Worm (Caenorhabditis elegans) whole organism, late embryonic: ENCODE data around the gene dnj-1.
A peak's percentile ranks its signal among the peaks of the same experiment; 100 is the strongest.

Source experiments
- C08G9.2 ChIP-seq: sonication (generic microtip); optimal IDR thresholded peaks from 2 replicates; lab custom pipeline; 2016; ENCODE audit warnings: mild to moderate bottlenecking, missing genetic modification characterization, moderate library complexity, missing compliant biosample characterization
- F13H6.1 ChIP-seq: sonication (generic microtip); optimal IDR thresholded peaks from 2 replicates; lab custom pipeline; 2016; ENCODE audit warnings: missing genetic modification characterization, missing compliant biosample characterization
- K02D7.2 ChIP-seq: sonication (generic microtip); optimal IDR thresholded peaks from 2 replicates; lab custom pipeline; 2017; ENCODE audit warnings: mild to moderate bottlenecking, missing genetic modification characterization, missing compliant biosample characterization
- K09A11.1 ChIP-seq: sonication (generic microtip); optimal IDR thresholded peaks from 2 replicates; lab custom pipeline; 2017; ENCODE audit warnings: antibody characterized with exemption, mild to moderate bottlenecking, missing genetic modification characterization, missing compliant biosample characterization; ENCODE audit not compliant: insufficient read depth
- Y22D7AL.16 ChIP-seq: sonication (generic microtip); optimal IDR thresholded peaks from 2 replicates; lab custom pipeline; 2016; ENCODE audit warnings: missing genetic modification characterization, missing compliant biosample characterization
- ceh-14 ChIP-seq: sonication (generic microtip); optimal IDR thresholded peaks from 2 replicates; lab custom pipeline; 2016; ENCODE audit warnings: missing genotype, missing genetic modification characterization, missing compliant biosample characterization
- ceh-2 ChIP-seq: sonication (generic microtip); optimal IDR thresholded peaks from 2 replicates; lab custom pipeline; 2016; ENCODE audit warnings: missing genotype, missing genetic modification characterization, missing compliant biosample characterization
- ceh-30 ChIP-seq: fragments of 150-350 bp; optimal IDR thresholded peaks from 2 replicates; lab custom pipeline; 2014; ENCODE audit warnings: missing biosample characterization, missing genetic modification characterization
- ceh-31 ChIP-seq: sonication (generic microtip); optimal IDR thresholded peaks from 2 replicates; lab custom pipeline; 2016; ENCODE audit warnings: missing genetic modification characterization, missing compliant biosample characterization
- ceh-45 ChIP-seq: fragments of 200-800 bp; sonication (Bioruptor generic); IDR thresholded peaks from 2 replicates; pipeline ENCODE4 v1.3.6; 2022; ENCODE audit warnings: missing genetic modification reagents, missing genetic modification characterization, missing compliant biosample characterization
- ceh-6 ChIP-seq: fragments of 200-800 bp; sonication (Bioruptor generic); optimal IDR thresholded peaks from 2 replicates; lab custom pipeline; 2018; ENCODE audit warnings: mild to moderate bottlenecking, missing genetic modification characterization, missing compliant biosample characterization
- elt-4 ChIP-seq: sonication (generic microtip); optimal IDR thresholded peaks from 2 replicates; lab custom pipeline; 2016; ENCODE audit warnings: missing genetic modification characterization, missing compliant biosample characterization
- ets-4 ChIP-seq: sonication (generic microtip); optimal IDR thresholded peaks from 2 replicates; lab custom pipeline; 2016; ENCODE audit warnings: missing genetic modification characterization, missing compliant biosample characterization
- fax-1 ChIP-seq: sonication (generic microtip); optimal IDR thresholded peaks from 2 replicates; lab custom pipeline; 2016; ENCODE audit warnings: missing genotype, missing genetic modification characterization, missing compliant biosample characterization
- fkh-10 ChIP-seq: fragments of 150-350 bp; optimal IDR thresholded peaks from 2 replicates; lab custom pipeline; 2014; ENCODE audit warnings: missing biosample characterization, missing genetic modification reagents, missing genetic modification characterization
- fkh-6 ChIP-seq: sonication (generic microtip); optimal IDR thresholded peaks from 2 replicates; lab custom pipeline; 2016; ENCODE audit warnings: missing genetic modification characterization, missing compliant biosample characterization
- gmeb-2 ChIP-seq: sonication (generic microtip); optimal IDR thresholded peaks from 2 replicates; lab custom pipeline; 2016; ENCODE audit warnings: missing genetic modification characterization, inconsistent platforms, missing compliant biosample characterization
- hlh-13 ChIP-seq: fragments of 200-800 bp; sonication (Bioruptor generic); optimal IDR thresholded peaks from 2 replicates; lab custom pipeline; 2018; ENCODE audit warnings: mild to moderate bottlenecking, missing genetic modification characterization, missing compliant biosample characterization
- hlh-15 ChIP-seq: sonication (generic microtip); optimal IDR thresholded peaks from 2 replicates; lab custom pipeline; 2016; ENCODE audit warnings: missing genetic modification characterization, missing compliant biosample characterization
- hlh-8 ChIP-seq: sonication (generic microtip); optimal IDR thresholded peaks from 2 replicates; lab custom pipeline; 2016; ENCODE audit warnings: missing genotype, missing genetic modification characterization, missing compliant biosample characterization
- lin-11 ChIP-seq: fragments of 200-800 bp; sonication (Bioruptor generic); optimal IDR thresholded peaks from 2 replicates; lab custom pipeline; 2018; ENCODE audit warnings: mild to moderate bottlenecking, missing genetic modification characterization, missing compliant biosample characterization
- madf-2 ChIP-seq: sonication (generic microtip); optimal IDR thresholded peaks from 2 replicates; lab custom pipeline; 2017; ENCODE audit warnings: missing genetic modification characterization, missing compliant biosample characterization
- nfya-1 ChIP-seq: sonication (generic microtip); optimal IDR thresholded peaks from 2 replicates; lab custom pipeline; 2017; ENCODE audit warnings: missing genetic modification characterization, mild to moderate bottlenecking, missing compliant biosample characterization, antibody characterized with exemption, moderate library complexity
- nhr-232 ChIP-seq: sonication (generic microtip); optimal IDR thresholded peaks from 2 replicates; lab custom pipeline; 2016; ENCODE audit warnings: missing genetic modification characterization, missing compliant biosample characterization
- npax-4 ChIP-seq: sonication (generic microtip); optimal IDR thresholded peaks from 2 replicates; lab custom pipeline; 2016; ENCODE audit warnings: missing genetic modification characterization, missing compliant biosample characterization
- pag-3 ChIP-seq: sonication (generic microtip); optimal IDR thresholded peaks from 2 replicates; lab custom pipeline; 2016; ENCODE audit warnings: missing compliant biosample characterization, missing genetic modification characterization, borderline replicate concordance
- pax-1 ChIP-seq: fragments of 150-350 bp; optimal IDR thresholded peaks from 2 replicates; lab custom pipeline; 2014; ENCODE audit warnings: missing biosample characterization, missing genetic modification characterization
- pha-4 ChIP-seq: fragments of 150-350 bp; optimal IDR thresholded peaks from 2 replicates; lab custom pipeline; 2018; ENCODE audit warnings: missing biosample characterization, missing genetic modification reagents, missing genetic modification characterization
- pqm-1 ChIP-seq: sonication (generic microtip); optimal IDR thresholded peaks from 2 replicates; lab custom pipeline; 2016; ENCODE audit warnings: missing genetic modification characterization, missing compliant biosample characterization
- rnt-1 ChIP-seq: sonication (generic microtip); optimal IDR thresholded peaks from 2 replicates; lab custom pipeline; 2016; ENCODE audit warnings: missing genetic modification characterization, missing compliant biosample characterization
- syd-9 ChIP-seq: sonication (generic microtip); optimal IDR thresholded peaks from 2 replicates; lab custom pipeline; 2016; ENCODE audit warnings: mild to moderate bottlenecking, missing genetic modification characterization, moderate library complexity, missing compliant biosample characterization
- tbx-7 ChIP-seq: sonication (generic microtip); optimal IDR thresholded peaks from 2 replicates; lab custom pipeline; 2016; ENCODE audit warnings: missing genotype, missing genetic modification characterization, missing compliant biosample characterization
- ttx-3 ChIP-seq: sonication (generic microtip); optimal IDR thresholded peaks from 2 replicates; lab custom pipeline; 2016; ENCODE audit warnings: missing genetic modification reagents, missing genetic modification characterization, missing compliant biosample characterization
- unc-3 ChIP-seq, 2 experiments: fragments of 200-800 bp in 1 of 2; sonication (Bioruptor generic) in 1 of 2; sonication (generic microtip) in 1 of 2; conservative IDR thresholded peaks in 1 of 2; optimal IDR thresholded peaks in 1 of 2; 2 replicates each; pipeline versions ENCODE4 v1.3.6 to Lab custom; 2016 to 2022; ENCODE audit warnings: missing compliant biosample characterization in 2 of 2, missing genetic modification characterization in 2 of 2, missing genetic modification reagents in 1 of 2
- unc-86 ChIP-seq: sonication (generic microtip); optimal IDR thresholded peaks from 2 replicates; lab custom pipeline; 2016; ENCODE audit warnings: missing genetic modification characterization, missing compliant biosample characterization
- ztf-16 ChIP-seq: sonication (generic microtip); optimal IDR thresholded peaks from 2 replicates; lab custom pipeline; 2017; ENCODE audit warnings: missing genetic modification characterization, missing compliant biosample characterization

Gene dnj-1

ce11 chrIV:11314885-11315284 lies 16.0 kb downstream of the dnj-1 start, which contains the start of the genes B0035.3, B0035.22 and pfd-4 (continued):
- TF ChIP-seq ttx-3, result no peak
- no peak for TF ChIP-seq ceh-14 (tag; lab: Kevin White, UChicago)
- TF ChIP-seq pqm-1 (tag; lab: Kevin White, UChicago), result no peak
- TF ChIP-seq tbx-7 (tag; lab: Kevin White, UChicago), result peak; percentile 79
- TF ChIP-seq C08G9.2 (tag; lab: Kevin White, UChicago), result peak; percentile 87
- no peak for TF ChIP-seq hlh-13 (GFP tag; lab: Kevin White, UChicago)
- no peak for TF ChIP-seq ceh-30 (tag; lab: Kevin White, UChicago)
- TF ChIP-seq ceh-31 (tag; lab: Kevin White, UChicago), result peak; percentile 88
- no peak for TF ChIP-seq F13H6.1 (tag; lab: Kevin White, UChicago)
- TF ChIP-seq syd-9 (tag; lab: Kevin White, UChicago), result no peak
- TF ChIP-seq ets-4 (tag; lab: Kevin White, UChicago), result peak; percentile 84
- no peak for TF ChIP-seq K09A11.1 (tag; lab: Kevin White, UChicago)
- peak; percentile 79 for TF ChIP-seq ceh-2
- TF ChIP-seq ceh-6 (GFP tag; lab: Kevin White, UChicago), result no peak
- TF ChIP-seq fkh-10 (GFP tag; lab: Kevin White, UChicago), result no peak
- TF ChIP-seq gmeb-2 (tag; lab: Kevin White, UChicago), result no peak
- TF ChIP-seq K02D7.2 (tag; lab: Kevin White, UChicago), result no peak
- no peak for TF ChIP-seq elt-4 (tag; lab: Kevin White, UChicago)
- no peak for TF ChIP-seq pag-3 (tag; lab: Kevin White, UChicago)
- TF ChIP-seq madf-2 (tag; lab: Kevin White, UChicago), result no peak
- TF ChIP-seq hlh-15 (tag; lab: Kevin White, UChicago), result no peak
- TF ChIP-seq fax-1, result no peak
- no peak for TF ChIP-seq pax-1 (tag; lab: Kevin White, UChicago)
- TF ChIP-seq unc-3 (GFP tag; conservative IDR thresholded peaks at IDR 0.05; lab: Robert Waterston, UW), result no peak
- no peak for TF ChIP-seq unc-3 (tag; optimal IDR thresholded peaks at IDR 0.05; lab: Kevin White, UChicago)
- TF ChIP-seq nfya-1 (tag; lab: Kevin White, UChicago), result no peak
- TF ChIP-seq ztf-16, result no peak
- no peak for TF ChIP-seq nhr-232
- TF ChIP-seq, all 69 proteins: peak for 14

DNA sequence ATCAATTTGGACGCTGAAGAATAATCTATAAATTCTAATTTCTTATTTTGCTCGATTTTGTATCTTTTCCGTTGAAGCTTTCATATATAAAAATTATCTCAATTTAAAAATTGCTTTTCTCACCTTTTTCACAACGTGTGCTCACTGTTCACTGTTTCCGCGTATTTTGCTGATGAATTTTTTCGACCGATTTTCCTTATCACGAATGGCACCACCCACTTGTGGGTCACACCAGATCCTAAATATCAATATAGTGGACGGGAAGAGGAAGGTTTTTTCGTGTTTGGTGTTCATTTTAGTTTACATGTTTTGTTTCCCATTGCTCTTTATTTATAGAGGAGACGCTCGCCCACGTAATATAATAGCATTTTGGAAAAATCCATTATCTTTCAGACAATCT lies 16.9 kb downstream of the dnj-1 start:
- TF ChIP-seq rnt-1 (tag; lab: Kevin White, UChicago) (no peak), syd-9 (tag; lab: Kevin White, UChicago) (no peak), hlh-8 (no peak), C08G9.2 (tag; lab: Kevin White, UChicago) (no peak), pax-1 (tag; lab: Kevin White, UChicago) (no peak), ceh-31 (tag; lab: Kevin White, UChicago) (no peak), nfya-1 (tag; lab: Kevin White, UChicago) (no peak), pha-4 (no peak)

- TF ChIP-seq fkh-6 (tag; lab: Kevin White, UChicago) (no peak), ceh-45 (no peak), npax-4 (tag; lab: Kevin White, UChicago) (no peak), ceh-2 (no peak), madf-2 (tag; lab: Kevin White, UChicago) (no peak), Y22D7AL.16 (tag; lab: Kevin White, UChicago) (no peak), ets-4 (tag; lab: Kevin White, UChicago) (no peak), ceh-31 (tag; lab: Kevin White, UChicago) (no peak), lin-11 (no peak)
Observed at ce11 chrIV:11316106-11316505, 17.3 kb downstream of the dnj-1 start.

DNA sequence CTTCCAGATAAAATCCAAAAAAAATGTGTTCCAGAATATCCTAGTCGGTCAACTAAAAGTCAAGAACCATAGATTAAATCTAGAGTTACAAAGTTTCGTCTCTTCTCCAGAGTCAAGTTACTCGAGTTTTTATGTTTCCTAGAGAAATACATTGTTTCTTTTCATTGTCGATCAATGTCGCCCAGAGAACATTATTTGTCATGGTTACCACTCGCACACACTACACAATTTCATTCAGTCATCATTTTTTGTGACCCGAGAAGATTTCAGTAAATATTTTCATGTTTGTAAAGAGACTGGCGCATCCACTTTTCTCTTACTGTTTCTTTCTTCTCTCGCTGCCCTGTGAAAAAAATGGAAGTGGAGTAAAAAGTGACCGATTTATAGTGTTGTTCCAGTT lies 17.8 kb downstream of the dnj-1 start:
- TF ChIP-seq lin-11 (no peak), unc-86 (tag; lab: Kevin White, UChicago) (no peak), nhr-232 (no peak)
